Fruit fly (Drosophila melanogaster) whole organism, embryonic: ENCODE data around the gene Capa.

Source experiments
- ATbp ChIP-seq: fragments of 200-800 bp; sonication (Bioruptor generic); optimal IDR thresholded peaks from 2 replicates; lab custom pipeline; 2017; ENCODE audit warnings: missing biosample characterization, mild to moderate bottlenecking, missing genetic modification characterization, missing genetic modification reagents
- B-H2 ChIP-seq: fragments of 200-800 bp; sonication (Bioruptor generic); optimal IDR thresholded peaks from 2 replicates; lab custom pipeline; 2018; ENCODE audit warnings: missing biosample characterization, mild to moderate bottlenecking, missing genetic modification characterization
- Blimp-1 ChIP-seq: fragments of 200-800 bp; sonication (Bioruptor generic); optimal IDR thresholded peaks from 3 replicates; lab custom pipeline; 2018; ENCODE audit warnings: missing biosample characterization, missing genetic modification characterization, mild to moderate bottlenecking, moderate library complexity, missing genetic modification reagents
- C15 ChIP-seq: fragments of 200-800 bp; sonication (Bioruptor generic); IDR thresholded peaks from 3 replicates; pipeline ENCODE4 v1.3.6; 2022; ENCODE audit warnings: missing biosample characterization, missing genetic modification characterization
- CG10543 ChIP-seq: fragments of 200-800 bp; sonication (Bioruptor generic); optimal IDR thresholded peaks from 3 replicates; lab custom pipeline; 2017; ENCODE audit warnings: missing biosample characterization, mild to moderate bottlenecking, missing genetic modification characterization, moderate library complexity
- CG10565 ChIP-seq: fragments of 200-800 bp; sonication (Bioruptor generic); optimal IDR thresholded peaks from 3 replicates; lab custom pipeline; 2016; ENCODE audit warnings: missing biosample characterization, mild to moderate bottlenecking, missing genetic modification characterization
- CG12071 ChIP-seq: fragments of 200-800 bp; sonication (Bioruptor generic); optimal IDR thresholded peaks from 3 replicates; lab custom pipeline; 2018; ENCODE audit warnings: missing biosample characterization, mild to moderate bottlenecking, missing genetic modification characterization
- CG12236 ChIP-seq: fragments of 200-800 bp; sonication (Bioruptor generic); optimal IDR thresholded peaks from 2 replicates; lab custom pipeline; 2016; ENCODE audit warnings: missing biosample characterization, missing genetic modification characterization
- CG1233 ChIP-seq: fragments of 200-800 bp; sonication (Bioruptor generic); optimal IDR thresholded peaks from 4 replicates; lab custom pipeline; 2018; ENCODE audit warnings: missing biosample characterization, mild to moderate bottlenecking, missing genetic modification characterization
- CG13287 ChIP-seq: fragments of 200-800 bp; sonication (Bioruptor generic); IDR thresholded peaks from 2 replicates; pipeline ENCODE4 v1.3.6; 2022; ENCODE audit warnings: missing biosample characterization, missing genetic modification characterization; ENCODE audit not compliant: partially characterized antibody
- CG13624 ChIP-seq: fragments of 200-800 bp; sonication (Bioruptor generic); optimal IDR thresholded peaks from 2 replicates; lab custom pipeline; 2016; ENCODE audit warnings: missing biosample characterization, missing genetic modification characterization
- CG15269 ChIP-seq: fragments of 200-800 bp; sonication (Bioruptor generic); optimal IDR thresholded peaks from 2 replicates; lab custom pipeline; 2018; ENCODE audit warnings: missing biosample characterization, mild to moderate bottlenecking, missing genetic modification characterization, moderate library complexity
- CG15514 ChIP-seq: fragments of 200-800 bp; sonication (Bioruptor generic); optimal IDR thresholded peaks from 3 replicates; lab custom pipeline; 2017; ENCODE audit warnings: missing biosample characterization, missing genetic modification characterization, mild to moderate bottlenecking, moderate library complexity, missing genetic modification reagents
- CG1647 ChIP-seq: fragments of 200-800 bp; sonication (Bioruptor generic); optimal IDR thresholded peaks from 3 replicates; lab custom pipeline; 2016; ENCODE audit warnings: missing biosample characterization, missing genetic modification characterization
- CG17359 ChIP-seq: fragments of 200-800 bp; sonication (Bioruptor generic); optimal IDR thresholded peaks from 3 replicates; lab custom pipeline; 2018; ENCODE audit warnings: missing biosample characterization, mild to moderate bottlenecking, missing genetic modification characterization, moderate library complexity
- CG2712 ChIP-seq: fragments of 200-800 bp; optimal IDR thresholded peaks from 3 replicates; lab custom pipeline; 2019; ENCODE audit warnings: missing biosample characterization, mild to moderate bottlenecking, missing genetic modification characterization, moderate library complexity
- CG2875 ChIP-seq: fragments of 200-800 bp; sonication (Bioruptor generic); optimal IDR thresholded peaks from 2 replicates; lab custom pipeline; 2017; ENCODE audit warnings: missing biosample characterization, mild to moderate bottlenecking, missing genetic modification characterization, missing genetic modification reagents
- CG30431 ChIP-seq: fragments of 200-800 bp; sonication (Bioruptor generic); optimal IDR thresholded peaks from 2 replicates; lab custom pipeline; 2017; ENCODE audit warnings: missing biosample characterization, missing genetic modification characterization
- CG3726 ChIP-seq: fragments of 200-800 bp; sonication (Bioruptor generic); IDR thresholded peaks from 3 replicates; pipeline ENCODE4, ENCODE4 v1.3.6; 2022; ENCODE audit warnings: missing biosample characterization, missing genetic modification characterization
- CG7987 ChIP-seq: fragments of 200-800 bp; sonication (Bioruptor generic); optimal IDR thresholded peaks from 2 replicates; lab custom pipeline; 2018; ENCODE audit warnings: missing biosample characterization, mild to moderate bottlenecking, missing genetic modification characterization, moderate library complexity
- CG8765 ChIP-seq: fragments of 200-800 bp; sonication (Bioruptor generic); IDR thresholded peaks from 2 replicates; pipeline ENCODE4 v1.3.6; 2022; ENCODE audit warnings: missing biosample characterization, missing genetic modification characterization
- CHES-1-like ChIP-seq: fragments of 200-800 bp; sonication (Bioruptor generic); optimal IDR thresholded peaks from 2 replicates; lab custom pipeline; 2016; ENCODE audit warnings: missing biosample characterization, missing genetic modification characterization
- CoRest ChIP-seq: fragments of 200-800 bp; sonication (Bioruptor generic); optimal IDR thresholded peaks from 3 replicates; lab custom pipeline; 2018; ENCODE audit warnings: missing biosample characterization, mild to moderate bottlenecking, missing genetic modification characterization, moderate library complexity
- E2f2 ChIP-seq: fragments of 200-800 bp; sonication (Bioruptor generic); IDR thresholded peaks from 2 replicates; pipeline ENCODE4 v1.3.6; 2022; ENCODE audit warnings: missing biosample characterization, missing genetic modification characterization
- Ets65A ChIP-seq: fragments of 200-800 bp; sonication (Bioruptor generic); peaks from one replicate; lab custom pipeline; 2016; ENCODE audit warnings: missing biosample characterization, missing genetic modification characterization
- Hr3 ChIP-seq: fragments of 200-800 bp; sonication (Bioruptor generic); optimal IDR thresholded peaks from 3 replicates; lab custom pipeline; 2016; ENCODE audit warnings: missing biosample characterization, missing genetic modification characterization
- Kr ChIP-seq: fragments of 200-800 bp; sonication (Bioruptor generic); optimal IDR thresholded peaks from 2 replicates; lab custom pipeline; 2017; ENCODE audit warnings: missing biosample characterization, mild to moderate bottlenecking, missing genetic modification characterization
- NC2β ChIP-seq: fragments of 200-800 bp; sonication (Bioruptor generic); optimal IDR thresholded peaks from 2 replicates; lab custom pipeline; 2016; ENCODE audit warnings: missing biosample characterization, missing genetic modification characterization
- Oaz ChIP-seq: fragments of 200-800 bp; sonication (Bioruptor generic); IDR thresholded peaks from 2 replicates; pipeline ENCODE4 v1.3.6; 2022; ENCODE audit warnings: missing biosample characterization, missing genetic modification characterization
- PHDP ChIP-seq: fragments of 200-800 bp; sonication (Bioruptor generic); optimal IDR thresholded peaks from 3 replicates; lab custom pipeline; 2018; ENCODE audit warnings: missing biosample characterization, mild to moderate bottlenecking, missing genetic modification characterization, moderate library complexity
- Trl ChIP-seq, 3 experiments: fragments of >200 bp in 2 of 3; fragments of 200-800 bp in 1 of 3; sonication (Bioruptor generic) in 1 of 3; optimal IDR thresholded peaks; 2 replicates in 1 of 3; 3 replicates in 2 of 3; lab custom pipeline; 2016 to 2017; ENCODE audit warnings: missing biosample characterization in 1 of 3, missing genetic modification characterization in 1 of 3
- bcd ChIP-seq: fragments of 200-800 bp; sonication (Bioruptor generic); optimal IDR thresholded peaks from 2 replicates; lab custom pipeline; 2017; ENCODE audit warnings: missing biosample characterization, mild to moderate bottlenecking, missing genetic modification characterization
- bigmax ChIP-seq: fragments of 200-800 bp; sonication (Bioruptor generic); optimal IDR thresholded peaks from 2 replicates; lab custom pipeline; 2018; ENCODE audit warnings: missing biosample characterization, mild to moderate bottlenecking, missing genetic modification characterization
- br ChIP-seq: fragments of >200 bp; optimal IDR thresholded peaks from 2 replicates; lab custom pipeline; 2017
- bsh ChIP-seq, 2 experiments: fragments of 200-800 bp; sonication (Bioruptor generic); optimal IDR thresholded peaks; 2 replicates each; lab custom pipeline; 2017 to 2018; ENCODE audit warnings: mild to moderate bottlenecking in 2 of 2, missing biosample characterization in 2 of 2, missing genetic modification characterization in 2 of 2, moderate library complexity in 1 of 2
- corto ChIP-seq: fragments of 200-800 bp; sonication (Bioruptor generic); optimal IDR thresholded peaks from 2 replicates; lab custom pipeline; 2016; ENCODE audit warnings: missing biosample characterization, mild to moderate bottlenecking, missing genetic modification characterization, moderate library complexity
- cwo ChIP-seq: fragments of 200-800 bp; sonication (Bioruptor generic); optimal IDR thresholded peaks from 3 replicates; lab custom pipeline; 2017; ENCODE audit warnings: missing biosample characterization, missing genetic modification characterization, mild to moderate bottlenecking, moderate library complexity, missing genetic modification reagents
- dimm ChIP-seq: fragments of 200-800 bp; sonication (Bioruptor generic); IDR thresholded peaks from 2 replicates; pipeline ENCODE4 v1.3.6; 2022; ENCODE audit warnings: missing biosample characterization, missing genetic modification characterization
- dmrt99B ChIP-seq: fragments of 200-800 bp; sonication (Bioruptor generic); optimal IDR thresholded peaks from 2 replicates; lab custom pipeline; 2018; ENCODE audit warnings: missing biosample characterization, mild to moderate bottlenecking, missing genetic modification characterization, moderate library complexity
- gsb-n ChIP-seq: fragments of 200-800 bp; sonication (Bioruptor generic); optimal IDR thresholded peaks from 3 replicates; lab custom pipeline; 2018; ENCODE audit warnings: missing biosample characterization, mild to moderate bottlenecking, missing genetic modification characterization
- hth ChIP-seq: fragments of >200 bp; optimal IDR thresholded peaks from 2 replicates; lab custom pipeline; 2017; ENCODE audit warnings: inconsistent platforms
- kni ChIP-seq: fragments of 200-800 bp; sonication (Bioruptor generic); optimal IDR thresholded peaks from 3 replicates; lab custom pipeline; 2017; ENCODE audit warnings: mild to moderate bottlenecking, missing biosample characterization, missing genetic modification reagents, missing genetic modification characterization
- scrt ChIP-seq: fragments of 200-800 bp; sonication (Bioruptor generic); optimal IDR thresholded peaks from 2 replicates; lab custom pipeline; 2018; ENCODE audit warnings: missing biosample characterization, mild to moderate bottlenecking, missing genetic modification characterization, moderate library complexity
- slbo ChIP-seq: fragments of 200-800 bp; sonication (Bioruptor generic); IDR thresholded peaks from 2 replicates; pipeline ENCODE4 v1.3.6; 2022; ENCODE audit warnings: missing biosample characterization, missing genetic modification characterization
- vfl ChIP-seq: fragments of 200-800 bp; sonication (Bioruptor generic); optimal IDR thresholded peaks from 2 replicates; lab custom pipeline; 2016; ENCODE audit warnings: missing biosample characterization, missing genetic modification characterization
- vvl ChIP-seq: fragments of 200-800 bp; sonication (Bioruptor generic); IDR thresholded peaks from 2 replicates; pipeline ENCODE4 v1.3.6; 2022; ENCODE audit warnings: missing biosample characterization, missing genetic modification characterization
- wek ChIP-seq: fragments of 200-800 bp; sonication (Bioruptor generic); optimal IDR thresholded peaks from 3 replicates; lab custom pipeline; 2018; ENCODE audit warnings: missing biosample characterization, mild to moderate bottlenecking, missing genetic modification characterization, moderate library complexity
- zen ChIP-seq: fragments of 200-800 bp; sonication (Bioruptor generic); optimal IDR thresholded peaks from 3 replicates; lab custom pipeline; 2018; ENCODE audit warnings: missing biosample characterization, mild to moderate bottlenecking, missing genetic modification characterization, moderate library complexity

Capa gene

dm6 chr3R:29894393-29894792 is 19.8 kb downstream of the Capa start (continued):
- no peak for TF ChIP-seq CG12236 (GFP tag; lab: Kevin White, UChicago)
- no peak for TF ChIP-seq br
- peak; percentile 29 for TF ChIP-seq Hr3 (GFP tag; lab: Kevin White, UChicago)
- peak; percentile 55 for TF ChIP-seq CG13624 (GFP tag; lab: Kevin White, UChicago)
- peak; percentile 42 for TF ChIP-seq cwo (GFP tag; lab: Kevin White, UChicago)
- TF ChIP-seq CG8765 (GFP tag; lab: Robert Waterston, UW), result no peak
- TF ChIP-seq Kr (GFP tag; lab: Kevin White, UChicago), result no peak
- TF ChIP-seq CoRest (tag; lab: Kevin White, UChicago), result peak; percentile 76
- peak; percentile 30; the same call in 1 of the 2 replicates for TF ChIP-seq E2f2
- TF ChIP-seq CG30431 (GFP tag; lab: Kevin White, UChicago), result peak; percentile 3

- TF ChIP-seq scrt (no peak), gsb-n (peak; percentile 37), vvl (GFP tag; lab: Robert Waterston, UW) (peak; percentile 65; the same call in 1 of the 2 replicates), Blimp-1 (GFP tag; lab: Kevin White, UChicago) (peak; percentile 97), Ets65A (GFP tag; lab: Kevin White, UChicago) (peak; percentile 74), kni (GFP tag; lab: Kevin White, UChicago) (peak; percentile 49)
These were observed 21.1 kb downstream of the Capa start for dm6 chr3R:29893030-29893429.

dm6 chr3R:29891183-29891582 is 23.0 kb downstream of the Capa start:
- TF ChIP-seq CG1647 (GFP tag; lab: Kevin White, UChicago), result peak; percentile 6
- peak; percentile 22 for TF ChIP-seq bcd
- no peak for TF ChIP-seq vfl (GFP tag; lab: Kevin White, UChicago)
- TF ChIP-seq CG2875 (GFP tag; lab: Kevin White, UChicago), result peak; percentile 17
- TF ChIP-seq CG13287 (GFP tag; lab: Robert Waterston, UW), result no peak
- peak in 1 of 2 experiments; percentile 38 for TF ChIP-seq bsh (GFP tag; optimal IDR thresholded peaks at IDR 0.05; lab: Kevin White, UChicago)
- TF ChIP-seq zen (tag; lab: Kevin White, UChicago), result no peak
- peak; percentile 2 for TF ChIP-seq CHES-1-like (GFP tag; lab: Kevin White, UChicago)
- peak; percentile 70 for TF ChIP-seq ATbp
- TF ChIP-seq CG7987 (GFP tag; lab: Kevin White, UChicago), result peak; percentile 41
- no peak for TF ChIP-seq NC2β
- TF ChIP-seq dimm (GFP tag; lab: Robert Waterston, UW), result no peak
- peak; percentile 42 for TF ChIP-seq CG15514 (GFP tag; lab: Kevin White, UChicago)
- no peak for TF ChIP-seq Trl (optimal IDR thresholded peaks at IDR 0.05; lab: Kevin White, UChicago)
- TF ChIP-seq Trl (GFP tag; optimal IDR thresholded peaks at IDR 0.05; lab: Kevin White, UChicago), result peak; percentile 27
- TF ChIP-seq corto (GFP tag; lab: Kevin White, UChicago), result no peak
- peak; percentile 59 for TF ChIP-seq CG12071 (GFP tag; lab: Kevin White, UChicago)
- TF ChIP-seq wek (GFP tag; lab: Kevin White, UChicago), result peak; percentile 39
- TF ChIP-seq CG3726 (GFP tag; lab: Robert Waterston, UW), result no peak
- TF ChIP-seq Oaz (GFP tag; lab: Robert Waterston, UW), result 0 out of 2 replicates have a peak, but pooled peaks have one; percentile 7
- TF ChIP-seq CG10565 (GFP tag; lab: Kevin White, UChicago), result no peak
- TF ChIP-seq C15 (GFP tag; lab: Robert Waterston, UW), result peak; percentile 15; the same call in 1 of the 3 replicates
- TF ChIP-seq slbo (GFP tag; lab: Robert Waterston, UW), result no peak
- TF ChIP-seq CG10543 (GFP tag; lab: Kevin White, UChicago), result peak; percentile 6
- TF ChIP-seq bigmax (GFP tag; lab: Kevin White, UChicago), result no peak
- peak; percentile 2 for TF ChIP-seq CG1233
- TF ChIP-seq dmrt99B (tag; lab: Kevin White, UChicago), result peak; percentile 18
- TF ChIP-seq CG17359 (tag; lab: Kevin White, UChicago), result peak; percentile 12
- peak; percentile 53 for TF ChIP-seq PHDP (tag; lab: Kevin White, UChicago)
- peak; percentile 39 for TF ChIP-seq B-H2
- peak; percentile 34 for TF ChIP-seq CG15269 (tag; lab: Kevin White, UChicago)
- TF ChIP-seq CG2712, result no peak
- TF ChIP-seq hth (lab: Kevin White, UChicago), result no peak
